Fruit fly (Drosophila melanogaster) whole organism, embryonic: ENCODE results near the gene Pc.

Experiments used
- Aef1 ChIP-seq: fragments of 200-800 bp; sonication (Bioruptor generic); IDR thresholded peaks from 3 replicates; pipeline ENCODE4 v1.3.6; 2022; ENCODE audit warnings: missing biosample characterization, missing genetic modification characterization
- CG10209 ChIP-seq: fragments of 200-800 bp; sonication (Bioruptor generic); optimal IDR thresholded peaks from 3 replicates; lab custom pipeline; 2017; ENCODE audit warnings: missing biosample characterization, mild to moderate bottlenecking, missing genetic modification characterization, missing genetic modification reagents
- CG11247 ChIP-seq: fragments of 200-800 bp; sonication (Bioruptor generic); IDR thresholded peaks from 2 replicates; pipeline ENCODE4 v1.3.6; 2022; ENCODE audit warnings: missing biosample characterization, missing genetic modification characterization
- CG11398 ChIP-seq: fragments of 200-800 bp; sonication (Bioruptor generic); optimal IDR thresholded peaks from 2 replicates; lab custom pipeline; 2016; ENCODE audit warnings: missing biosample characterization, missing genetic modification characterization
- CG12236 ChIP-seq: fragments of 200-800 bp; sonication (Bioruptor generic); optimal IDR thresholded peaks from 2 replicates; lab custom pipeline; 2016; ENCODE audit warnings: missing biosample characterization, missing genetic modification characterization
- CG12942 ChIP-seq: fragments of 200-800 bp; sonication (Bioruptor generic); optimal IDR thresholded peaks from 3 replicates; lab custom pipeline; 2016; ENCODE audit warnings: missing biosample characterization, missing genetic modification characterization
- CG13287 ChIP-seq: fragments of 200-800 bp; sonication (Bioruptor generic); IDR thresholded peaks from 2 replicates; pipeline ENCODE4 v1.3.6; 2022; ENCODE audit warnings: missing biosample characterization, missing genetic modification characterization; ENCODE audit not compliant: partially characterized antibody
- CG15073 ChIP-seq: fragments of 200-800 bp; sonication (Bioruptor generic); optimal IDR thresholded peaks from 2 replicates; lab custom pipeline; 2016; ENCODE audit warnings: missing biosample characterization, missing genetic modification characterization
- CG15514 ChIP-seq: fragments of 200-800 bp; sonication (Bioruptor generic); optimal IDR thresholded peaks from 3 replicates; lab custom pipeline; 2017; ENCODE audit warnings: missing biosample characterization, missing genetic modification characterization, mild to moderate bottlenecking, moderate library complexity, missing genetic modification reagents
- CG16779 ChIP-seq: fragments of 200-800 bp; sonication (Bioruptor generic); IDR thresholded peaks from 2 replicates; pipeline ENCODE4 v1.3.6; 2022; ENCODE audit warnings: missing biosample characterization, missing genetic modification characterization
- CG18764 ChIP-seq: fragments of 200-800 bp; sonication (Bioruptor generic); optimal IDR thresholded peaks from 3 replicates; lab custom pipeline; 2016; ENCODE audit warnings: missing biosample characterization, missing genetic modification characterization
- CG2199 ChIP-seq: fragments of 200-800 bp; sonication (Bioruptor generic); IDR thresholded peaks from 3 replicates; pipeline ENCODE4 v1.3.6; 2022; ENCODE audit warnings: missing biosample characterization, missing genetic modification characterization
- CG4282 ChIP-seq: fragments of 200-800 bp; sonication (Bioruptor generic); optimal IDR thresholded peaks from 2 replicates; lab custom pipeline; 2016; ENCODE audit warnings: missing biosample characterization, missing genetic modification characterization
- CG4424 ChIP-seq: fragments of 200-800 bp; sonication (Bioruptor generic); optimal IDR thresholded peaks from 3 replicates; lab custom pipeline; 2016; ENCODE audit warnings: missing biosample characterization, missing genetic modification characterization
- CG6254 ChIP-seq: fragments of 200-800 bp; sonication (Bioruptor generic); optimal IDR thresholded peaks from 3 replicates; lab custom pipeline; 2017; ENCODE audit warnings: mild to moderate bottlenecking, missing biosample characterization, missing genetic modification reagents, missing genetic modification characterization
- CG6689 ChIP-seq: fragments of 200-800 bp; sonication (Bioruptor generic); IDR thresholded peaks from 2 replicates; pipeline ENCODE4 v1.3.6; 2022; ENCODE audit warnings: missing biosample characterization, missing genetic modification characterization
- CG7786 ChIP-seq: fragments of 200-800 bp; sonication (Bioruptor generic); optimal IDR thresholded peaks from 2 replicates; lab custom pipeline; 2016; ENCODE audit warnings: missing biosample characterization, missing genetic modification characterization
- CG7839 ChIP-seq: fragments of 200-800 bp; sonication (Bioruptor generic); optimal IDR thresholded peaks from 3 replicates; lab custom pipeline; 2018; ENCODE audit warnings: missing biosample characterization, mild to moderate bottlenecking, missing genetic modification characterization, moderate library complexity
- CG9876 ChIP-seq: fragments of 200-800 bp; sonication (Bioruptor generic); optimal IDR thresholded peaks from 2 replicates; lab custom pipeline; 2016; ENCODE audit warnings: missing biosample characterization, missing genetic modification characterization
- CkIIα-i1 ChIP-seq: fragments of 200-800 bp; sonication (Bioruptor generic); IDR thresholded peaks from 2 replicates; pipeline ENCODE4 v1.3.6; 2022; ENCODE audit warnings: missing biosample characterization, missing genetic modification characterization
- Elba2 ChIP-seq: fragments of 200-800 bp; sonication (Bioruptor generic); optimal IDR thresholded peaks from 3 replicates; lab custom pipeline; 2016; ENCODE audit warnings: missing biosample characterization, missing genetic modification characterization
- H2.0 ChIP-seq: fragments of 200-800 bp; sonication (Bioruptor generic); IDR thresholded peaks from 2 replicates; pipeline ENCODE4 v1.3.6; 2022; ENCODE audit warnings: missing biosample characterization, missing genetic modification characterization
- Hr3 ChIP-seq: fragments of 200-800 bp; sonication (Bioruptor generic); optimal IDR thresholded peaks from 3 replicates; lab custom pipeline; 2016; ENCODE audit warnings: missing biosample characterization, missing genetic modification characterization
- Kr ChIP-seq: fragments of 200-800 bp; sonication (Bioruptor generic); optimal IDR thresholded peaks from 2 replicates; lab custom pipeline; 2017; ENCODE audit warnings: missing biosample characterization, mild to moderate bottlenecking, missing genetic modification characterization
- MTF-1 ChIP-seq: fragments of 200-800 bp; sonication (Bioruptor generic); optimal IDR thresholded peaks from 2 replicates; lab custom pipeline; 2018; ENCODE audit warnings: missing biosample characterization, mild to moderate bottlenecking, missing genetic modification characterization, borderline replicate concordance
- Mrtf ChIP-seq: fragments of 200-800 bp; sonication (Bioruptor generic); IDR thresholded peaks from 3 replicates; pipeline ENCODE4 v1.3.6; 2022; ENCODE audit warnings: missing biosample characterization, missing genetic modification characterization
- NC2α ChIP-seq: fragments of 200-800 bp; sonication (Bioruptor generic); optimal IDR thresholded peaks from 2 replicates; lab custom pipeline; 2016; ENCODE audit warnings: missing biosample characterization, missing genetic modification characterization
- Nf-YB ChIP-seq: fragments of 200-800 bp; sonication (Bioruptor generic); optimal IDR thresholded peaks from 3 replicates; lab custom pipeline; 2019; ENCODE audit warnings: missing biosample characterization, mild to moderate bottlenecking, missing genetic modification characterization, moderate library complexity
- Ptx1 ChIP-seq: fragments of 200-800 bp; sonication (Bioruptor generic); IDR thresholded peaks from 2 replicates; pipeline ENCODE4 v1.3.6; 2022; ENCODE audit warnings: missing biosample characterization, missing genetic modification characterization
- Sox100B ChIP-seq: fragments of 200-800 bp; sonication (Bioruptor generic); optimal IDR thresholded peaks from 3 replicates; lab custom pipeline; 2018; ENCODE audit warnings: missing biosample characterization, mild to moderate bottlenecking, missing genetic modification characterization
- Vsx1 ChIP-seq: fragments of 200-800 bp; sonication (Bioruptor generic); optimal IDR thresholded peaks from 2 replicates; lab custom pipeline; 2017; ENCODE audit warnings: missing biosample characterization, mild to moderate bottlenecking, missing genetic modification characterization, missing genetic modification reagents
- abd-A ChIP-seq: fragments of 200-800 bp; sonication (Bioruptor generic); optimal IDR thresholded peaks from 3 replicates; lab custom pipeline; 2019; ENCODE audit warnings: missing biosample characterization, mild to moderate bottlenecking, missing genetic modification characterization, moderate library complexity
- amos ChIP-seq: fragments of 200-800 bp; sonication (Bioruptor generic); IDR thresholded peaks from 2 replicates; pipeline ENCODE4 v1.3.6; 2022; ENCODE audit warnings: missing biosample characterization, missing genetic modification characterization; ENCODE audit not compliant: partially characterized antibody
- aop ChIP-seq: fragments of 200-800 bp; sonication (Bioruptor generic); IDR thresholded peaks from 2 replicates; pipeline ENCODE4 v1.3.6; 2022; ENCODE audit warnings: missing biosample characterization, missing genetic modification characterization
- ase ChIP-seq: fragments of 200-800 bp; sonication (Bioruptor generic); IDR thresholded peaks from 3 replicates; pipeline ENCODE4 v1.3.6; 2022; ENCODE audit warnings: missing biosample characterization, missing genetic modification characterization
- caup ChIP-seq: fragments of 200-800 bp; sonication (Bioruptor generic); optimal IDR thresholded peaks from 3 replicates; lab custom pipeline; 2017; ENCODE audit warnings: missing biosample characterization, mild to moderate bottlenecking, missing genetic modification characterization, moderate library complexity; ENCODE audit not compliant: severe bottlenecking
- cwo ChIP-seq: fragments of 200-800 bp; sonication (Bioruptor generic); optimal IDR thresholded peaks from 3 replicates; lab custom pipeline; 2017; ENCODE audit warnings: missing biosample characterization, missing genetic modification characterization, mild to moderate bottlenecking, moderate library complexity, missing genetic modification reagents
- emc ChIP-seq: fragments of 200-800 bp; sonication (Bioruptor generic); optimal IDR thresholded peaks from 2 replicates; lab custom pipeline; 2016; ENCODE audit warnings: missing biosample characterization, missing genetic modification characterization
- fu2 ChIP-seq: fragments of 200-800 bp; sonication (Bioruptor generic); optimal IDR thresholded peaks from 2 replicates; lab custom pipeline; 2016; ENCODE audit warnings: missing biosample characterization, missing genetic modification characterization
- gt ChIP-seq: fragments of 200-800 bp; sonication (Bioruptor generic); IDR thresholded peaks from 2 replicates; pipeline ENCODE4 v1.3.6; 2022; ENCODE audit warnings: missing biosample characterization, missing genetic modification characterization
- hbn ChIP-seq: fragments of 200-800 bp; sonication (Bioruptor generic); IDR thresholded peaks from 2 replicates; pipeline ENCODE4 v1.3.6; 2022; ENCODE audit warnings: missing biosample characterization, missing genetic modification characterization; ENCODE audit not compliant: partially characterized antibody
- jumu ChIP-seq: fragments of 200-800 bp; sonication (Bioruptor generic); optimal IDR thresholded peaks from 3 replicates; lab custom pipeline; 2016; ENCODE audit warnings: missing biosample characterization, missing genetic modification characterization
- ken ChIP-seq: fragments of 200-800 bp; sonication (Bioruptor generic); IDR thresholded peaks from 3 replicates; pipeline ENCODE4 v1.3.6; 2022; ENCODE audit warnings: missing biosample characterization, missing genetic modification characterization
- nerfin-1 ChIP-seq: fragments of 200-800 bp; sonication (Bioruptor generic); optimal IDR thresholded peaks from 3 replicates; lab custom pipeline; 2019; ENCODE audit warnings: missing biosample characterization, mild to moderate bottlenecking, missing genetic modification characterization, moderate library complexity
- odd ChIP-seq: fragments of 200-800 bp; sonication (Bioruptor generic); optimal IDR thresholded peaks from 2 replicates; lab custom pipeline; 2017; ENCODE audit warnings: missing biosample characterization, mild to moderate bottlenecking, missing genetic modification characterization
- otp ChIP-seq: fragments of 200-800 bp; sonication (Bioruptor generic); IDR thresholded peaks from 3 replicates; pipeline ENCODE4, ENCODE4 v1.3.6; 2022; ENCODE audit warnings: missing biosample characterization, missing genetic modification characterization
- pnt ChIP-seq: fragments of 200-800 bp; sonication (Bioruptor generic); optimal IDR thresholded peaks from 3 replicates; lab custom pipeline; 2016; ENCODE audit warnings: missing biosample characterization, missing genetic modification characterization
- schlank ChIP-seq: fragments of 200-800 bp; sonication (Bioruptor generic); optimal IDR thresholded peaks from 2 replicates; lab custom pipeline; 2018; ENCODE audit warnings: missing biosample characterization, mild to moderate bottlenecking, missing genetic modification characterization
- sug ChIP-seq: fragments of 200-800 bp; optimal IDR thresholded peaks from 2 replicates; lab custom pipeline; 2019; ENCODE audit warnings: missing biosample characterization, mild to moderate bottlenecking, missing genetic modification characterization, moderate library complexity
- trem ChIP-seq: fragments of 200-800 bp; optimal IDR thresholded peaks from 3 replicates; lab custom pipeline; 2019; ENCODE audit warnings: missing biosample characterization, mild to moderate bottlenecking, missing genetic modification characterization, moderate library complexity

Pc gene

DNA sequence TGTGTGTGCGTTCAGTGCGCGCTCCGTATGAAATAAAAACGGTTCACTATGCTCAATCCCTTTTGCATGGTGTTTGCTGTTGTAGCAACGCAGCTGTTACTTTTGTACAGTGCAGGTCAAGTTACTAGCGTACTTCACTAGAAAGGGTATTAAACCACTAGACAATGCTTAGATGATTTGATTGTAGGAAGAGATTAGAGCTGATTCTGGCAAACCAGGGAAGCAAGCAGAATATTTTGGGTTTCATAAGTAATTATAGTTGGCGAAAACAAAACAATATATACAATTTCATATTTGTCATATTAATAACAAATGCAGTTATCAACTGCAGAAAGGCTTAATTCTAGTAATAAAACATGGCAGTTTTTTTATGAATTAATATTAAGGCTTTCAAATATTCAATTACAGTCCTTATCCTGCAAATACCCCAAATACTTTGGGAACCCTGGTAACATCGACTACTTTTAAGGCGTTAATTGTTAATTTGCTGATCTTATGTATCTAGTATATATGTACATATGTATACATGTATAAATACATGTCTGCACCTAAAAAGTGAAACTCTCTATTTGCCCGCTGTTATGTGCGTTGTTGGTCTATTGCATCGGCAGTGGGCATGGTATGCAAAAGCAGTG is 29.5 kb upstream of the Pc start (continued):
- TF ChIP-seq odd (GFP tag; lab: Kevin White, UChicago) (peak; percentile 16), CG2199 (GFP tag; lab: Robert Waterston, UW) (peak; percentile 25; the same call in 2 of the 3 replicates), schlank (tag; lab: Kevin White, UChicago) (no peak), CG4282 (GFP tag; lab: Kevin White, UChicago) (no peak), CG15514 (GFP tag; lab: Kevin White, UChicago) (peak; percentile 1), CG11247 (GFP tag; lab: Robert Waterston, UW) (no peak), ase (no peak), fu2 (GFP tag; lab: Kevin White, UChicago) (peak; percentile 32), abd-A (tag; lab: Kevin White, UChicago) (no peak), MTF-1 (peak; percentile 22), Kr (GFP tag; lab: Kevin White, UChicago) (no peak), Elba2 (GFP tag; lab: Kevin White, UChicago) (no peak), caup (no peak), ken (GFP tag; lab: Robert Waterston, UW) (0 out of 3 replicates have a peak, but pooled peaks have one; percentile 38), CkIIα-i1 (no peak), otp (GFP tag; lab: Robert Waterston, UW) (0 out of 3 replicates have a peak, but pooled peaks have one; percentile 59), nerfin-1 (tag; lab: Kevin White, UChicago) (no peak), NC2α (GFP tag; lab: Kevin White, UChicago) (no peak), CG6254 (GFP tag; lab: Kevin White, UChicago) (no peak), hbn (GFP tag; lab: Robert Waterston, UW) (no peak), H2.0 (peak; percentile 53; the same call in 1 of the 2 replicates), emc (GFP tag; lab: Kevin White, UChicago) (peak; percentile 7), Nf-YB (GFP tag; lab: Kevin White, UChicago) (no peak), CG7839 (tag; lab: Kevin White, UChicago) (peak; percentile 78), CG11398 (GFP tag; lab: Kevin White, UChicago) (no peak), jumu (GFP tag; lab: Kevin White, UChicago) (no peak), amos (no peak), CG12236 (no peak), CG16779 (no peak), Sox100B (GFP tag; lab: Kevin White, UChicago) (peak; percentile 67), sug (tag; lab: Kevin White, UChicago) (no peak), CG4424 (GFP tag; lab: Kevin White, UChicago) (peak; percentile 64), CG10209 (GFP tag; lab: Kevin White, UChicago) (peak; percentile 64), Aef1 (GFP tag; lab: Robert Waterston, UW) (peak; percentile 9; the same call in 1 of the 3 replicates), pnt (GFP tag; lab: Kevin White, UChicago) (peak; percentile 38), CG18764 (GFP tag; lab: Kevin White, UChicago) (peak; percentile 23), CG12942 (peak; percentile 58), trem (tag; lab: Kevin White, UChicago) (peak; percentile 7), aop (GFP tag; lab: Robert Waterston, UW) (no peak), CG9876 (GFP tag; lab: Kevin White, UChicago) (no peak), CG13287 (GFP tag; lab: Robert Waterston, UW) (no peak), Mrtf (GFP tag; lab: Robert Waterston, UW) (no peak), Ptx1 (GFP tag; lab: Robert Waterston, UW) (peak; percentile 48; the same call in 1 of the 2 replicates), Hr3 (GFP tag; lab: Kevin White, UChicago) (peak; percentile 31), cwo (GFP tag; lab: Kevin White, UChicago) (no peak), Vsx1 (GFP tag; lab: Kevin White, UChicago) (no peak), CG6689 (GFP tag; lab: Robert Waterston, UW) (peak; percentile 35; the same call in 1 of the 2 replicates), gt (GFP tag; lab: Robert Waterston, UW) (no peak), CG15073 (no peak), CG7786 (GFP tag; lab: Kevin White, UChicago) (no peak)
